Fruit fly (Drosophila melanogaster) whole organism, adult: Measurements from ENCODE around the gene CG4822.

ENCODE experiments used
- CG11617 ChIP-seq: fragments of 200-800 bp; sonication (Bioruptor generic); optimal IDR thresholded peaks from 2 replicates; lab custom pipeline; 2017; ENCODE audit warnings: mild to moderate bottlenecking, missing biosample characterization, missing genetic modification reagents, missing genetic modification characterization
- CG14711 ChIP-seq: fragments of 200-800 bp; sonication (Bioruptor generic); optimal IDR thresholded peaks from 2 replicates; lab custom pipeline; 2018; ENCODE audit warnings: missing biosample characterization, mild to moderate bottlenecking, missing genetic modification characterization, moderate library complexity
- CG7045 ChIP-seq: fragments of 200-800 bp; sonication (Bioruptor generic); optimal IDR thresholded peaks from 2 replicates; lab custom pipeline; 2017; ENCODE audit warnings: missing biosample characterization, mild to moderate bottlenecking, missing genetic modification characterization
- CG7101 ChIP-seq: fragments of 200-800 bp; sonication (Bioruptor generic); optimal IDR thresholded peaks from 2 replicates; lab custom pipeline; 2018; ENCODE audit warnings: missing biosample characterization, mild to moderate bottlenecking, missing genetic modification characterization, moderate library complexity
- Clk ChIP-seq: fragments of 200-800 bp; sonication (Bioruptor generic); optimal IDR thresholded peaks from 2 replicates; lab custom pipeline; 2017; ENCODE audit warnings: missing biosample characterization, missing genetic modification characterization
- Crg-1 ChIP-seq: fragments of 200-800 bp; sonication (Bioruptor generic); optimal IDR thresholded peaks from 2 replicates; lab custom pipeline; 2016; ENCODE audit warnings: missing biosample characterization, missing genetic modification characterization
- Hr96 ChIP-seq: fragments of 200-800 bp; sonication (Bioruptor generic); optimal IDR thresholded peaks from 2 replicates; lab custom pipeline; 2016; ENCODE audit warnings: missing biosample characterization, missing genetic modification characterization
- Mnt ChIP-seq: fragments of 200-800 bp; sonication (Bioruptor generic); optimal IDR thresholded peaks from 2 replicates; lab custom pipeline; 2016; ENCODE audit warnings: missing biosample characterization, mild to moderate bottlenecking, missing genetic modification characterization
- kay ChIP-seq: fragments of 200-800 bp; sonication (Bioruptor generic); peaks from one replicate; lab custom pipeline; 2016; ENCODE audit warnings: missing biosample characterization, missing genetic modification characterization, borderline replicate concordance
- ovo ChIP-seq: fragments of 200-800 bp; sonication (Bioruptor generic); optimal IDR thresholded peaks from 2 replicates; lab custom pipeline; 2016; ENCODE audit warnings: missing biosample characterization, missing genetic modification characterization
- tj ChIP-seq: fragments of 200-800 bp; sonication (Bioruptor generic); optimal IDR thresholded peaks from 3 replicates; lab custom pipeline; 2017; ENCODE audit warnings: missing biosample characterization, mild to moderate bottlenecking, missing genetic modification characterization, moderate library complexity
- toe ChIP-seq: fragments of 200-800 bp; sonication (Bioruptor generic); optimal IDR thresholded peaks from 2 replicates; lab custom pipeline; 2016; ENCODE audit warnings: missing biosample characterization, missing genetic modification characterization

dm6 chr2L:123007-123327, 1.4 kb upstream of the CG4822 start:
- TF ChIP-seq ovo (GFP tag; lab: Kevin White, UChicago) = no peak
- peak; percentile 66 for TF ChIP-seq kay
- TF ChIP-seq CG14711 (tag; lab: Kevin White, UChicago) = no peak
- TF ChIP-seq CG7101 = no peak
- TF ChIP-seq Hr96 (GFP tag; lab: Kevin White, UChicago) = no peak
- TF ChIP-seq CG7045 = no peak
- TF ChIP-seq Mnt = no peak
- TF ChIP-seq tj (GFP tag; lab: Kevin White, UChicago) = no peak
- no peak for TF ChIP-seq CG11617 (GFP tag; lab: Kevin White, UChicago)
- no peak for TF ChIP-seq Clk (GFP tag; lab: Kevin White, UChicago)
- no peak for TF ChIP-seq Crg-1 (GFP tag; lab: Kevin White, UChicago)
- no peak for TF ChIP-seq toe
